Worm (Caenorhabditis elegans) whole organism, midembryonic: ENCODE results near the gene cmd-1.

Experiments
- cog-1 ChIP-seq: sonication (generic microtip); optimal IDR thresholded peaks from 2 replicates; lab custom pipeline; 2016; ENCODE audit warnings: missing genetic modification characterization, missing compliant biosample characterization
- flt-1 ChIP-seq: fragments of 200-800 bp; sonication (Bioruptor generic); IDR thresholded peaks from 2 replicates; pipeline ENCODE4 v1.3.6; 2022; ENCODE audit warnings: missing genetic modification characterization, missing compliant biosample characterization
- klf-2 ChIP-seq: fragments of 200-800 bp; sonication (Bioruptor generic); conservative IDR thresholded peaks from 2 replicates; pipeline ENCODE4 v1.3.6; 2022; ENCODE audit warnings: missing genetic modification reagents, missing genetic modification characterization, missing compliant biosample characterization
- ztf-29 ChIP-seq: fragments of 200-800 bp; sonication (Bioruptor generic); IDR thresholded peaks from 2 replicates; pipeline ENCODE4 v1.3.6; 2022; ENCODE audit warnings: missing genetic modification reagents, missing genetic modification characterization, missing compliant biosample characterization

ce11 chrV:1195995-1196394 is 39.9 kb downstream of the cmd-1 start, which contains the start of the genes wrb-1 and Y50D4A.4:
- no peak for TF ChIP-seq cog-1 (tag; lab: Kevin White, UChicago)
- no peak for TF ChIP-seq flt-1 (GFP tag; lab: Robert Waterston, UW)
- TF ChIP-seq klf-2 (GFP tag; lab: Robert Waterston, UW) = no peak
- TF ChIP-seq ztf-29 = no peak
